Fruit fly (Drosophila melanogaster): Measurements from ENCODE around the gene Hsc70-4.

Hsc70-4 gene

dm6 chr3R:15287763-15288162 is 45.3 kb downstream of the Hsc70-4 start (continued):
- TF ChIP-seq CG14667 (GFP tag; IDR thresholded peaks at IDR 0.05) (no peak), CG15269 (tag; optimal IDR thresholded peaks at IDR 0.05) (no peak), sna (GFP tag; IDR thresholded peaks at IDR 0.05; ENCODE audit: partially characterized antibody) (no peak), CG15011 (GFP tag; optimal IDR thresholded peaks at IDR 0.05) (no peak), CG2875 (GFP tag; optimal IDR thresholded peaks at IDR 0.05) (no peak), CG4854 (GFP tag; optimal IDR thresholded peaks at IDR 0.05) (peak; percentile 99), CG4820 (GFP tag; optimal IDR thresholded peaks at IDR 0.05) (no peak), Xrp1 (GFP tag; IDR thresholded peaks at IDR 0.05) (no peak), zen (tag; optimal IDR thresholded peaks at IDR 0.05) (peak; percentile 43), CG6654 (GFP tag; optimal IDR thresholded peaks at IDR 0.05) (no peak), CG7271 (tag; optimal IDR thresholded peaks at IDR 0.05) (no peak), CG42726 (GFP tag; IDR thresholded peaks at IDR 0.05; ENCODE audit: partially characterized antibody) (no peak), D19A (tag; optimal IDR thresholded peaks at IDR 0.05) (no peak), Neu2 (GFP tag; optimal IDR thresholded peaks at IDR 0.05; ENCODE audit: borderline replicate concordance) (no peak), Dip3 (GFP tag; optimal IDR thresholded peaks at IDR 0.05) (peak; percentile 90), mld (GFP tag; IDR thresholded peaks at IDR 0.05; ENCODE audit: partially characterized antibody) (no peak), gcm (GFP tag; optimal IDR thresholded peaks at IDR 0.05) (no peak), gro (GFP tag; optimal IDR thresholded peaks at IDR 0.05) (peak; percentile 37), CG12104 (GFP tag; optimal IDR thresholded peaks at IDR 0.05) (no peak), cad (GFP tag; optimal IDR thresholded peaks at IDR 0.05) (no peak), Hr39 (optimal IDR thresholded peaks at IDR 0.05) (no peak), CG10366 (GFP tag; IDR thresholded peaks at IDR 0.05) (no peak), esg (GFP tag; conservative IDR thresholded peaks at IDR 0.05) (no peak), Hmr (GFP tag; optimal IDR thresholded peaks at IDR 0.05) (peak; percentile 55), Ada2b (GFP tag; IDR thresholded peaks at IDR 0.05) (no peak), CG11456 (GFP tag; IDR thresholded peaks at IDR 0.05) (no peak), Jarid2 (GFP tag; optimal IDR thresholded peaks at IDR 0.05) (no peak), CG7745 (tag; optimal IDR thresholded peaks at IDR 0.05) (no peak), fd96Cb (tag; optimal IDR thresholded peaks at IDR 0.05) (no peak), CG2120 (GFP tag; optimal IDR thresholded peaks at IDR 0.05) (no peak), slou (GFP tag; optimal IDR thresholded peaks at IDR 0.05) (no peak), CG18011 (GFP tag; optimal IDR thresholded peaks at IDR 0.05) (peak; percentile 99), emc (GFP tag; optimal IDR thresholded peaks at IDR 0.05) (no peak), vnd (GFP tag; IDR thresholded peaks at IDR 0.05; ENCODE audit: partially characterized antibody) (no peak), Nf-YC (tag; optimal IDR thresholded peaks at IDR 0.05) (no peak), Med (GFP tag) (peak; percentile 86), CG4404 (GFP tag; IDR thresholded peaks at IDR 0.05) (no peak), cato (GFP tag; optimal IDR thresholded peaks at IDR 0.05; ENCODE audit: borderline replicate concordance) (no peak), CG6689 (GFP tag; IDR thresholded peaks at IDR 0.05) (no peak), HLH54F (GFP tag; optimal IDR thresholded peaks at IDR 0.05) (no peak), CG16863 (GFP tag; optimal IDR thresholded peaks at IDR 0.05) (no peak), Hmx (GFP tag; optimal IDR thresholded peaks at IDR 0.05) (no peak), sim (GFP tag; IDR thresholded peaks at IDR 0.05) (no peak), CG31365 (tag; optimal IDR thresholded peaks at IDR 0.05) (no peak), CG6854 (GFP tag; optimal IDR thresholded peaks at IDR 0.05) (no peak), Doc2 (GFP tag; IDR thresholded peaks at IDR 0.05) (no peak), CG2129 (GFP tag; IDR thresholded peaks at IDR 0.05; ENCODE audit: partially characterized antibody) (no peak), sug (tag; optimal IDR thresholded peaks at IDR 0.05) (peak; percentile 38), sens (GFP tag) (peak; percentile 64), luna (GFP tag; optimal IDR thresholded peaks at IDR 0.05) (no peak), CG4730 (GFP tag; IDR thresholded peaks at IDR 0.05) (no peak), TFAM (GFP tag; optimal IDR thresholded peaks at IDR 0.05) (no peak)
